Worm (Caenorhabditis elegans) whole organism, early embryonic: ENCODE data around the gene T24H7.2.

ENCODE experiments used
- F13C5.2 ChIP-seq: sonication (generic microtip); optimal IDR thresholded peaks from 2 replicates; lab custom pipeline; 2017; ENCODE audit warnings: mild to moderate bottlenecking, missing genetic modification characterization, inconsistent platforms, missing compliant biosample characterization
- aly-1 ChIP-seq: sonication (generic microtip); optimal IDR thresholded peaks from 2 replicates; lab custom pipeline; 2016; ENCODE audit warnings: missing genetic modification characterization, missing compliant biosample characterization
- ama-1 ChIP-seq: fragments of 150-350 bp; optimal IDR thresholded peaks from 2 replicates; lab custom pipeline; 2014
- ceh-36 ChIP-seq: sonication (generic microtip); optimal IDR thresholded peaks from 2 replicates; lab custom pipeline; 2016; ENCODE audit warnings: missing genetic modification characterization, inconsistent platforms, missing compliant biosample characterization
- ets-7 ChIP-seq: sonication (generic microtip); optimal IDR thresholded peaks from 2 replicates; lab custom pipeline; 2016; ENCODE audit warnings: missing genotype, missing genetic modification characterization, missing compliant biosample characterization
- flt-1 ChIP-seq: fragments of 200-800 bp; sonication (Bioruptor generic); IDR thresholded peaks from 2 replicates; pipeline ENCODE4 v1.3.6; 2022; ENCODE audit warnings: missing genetic modification characterization, missing compliant biosample characterization
- hmbx-1 ChIP-seq: sonication (generic microtip); optimal IDR thresholded peaks from 2 replicates; lab custom pipeline; 2016; ENCODE audit warnings: mild to moderate bottlenecking, missing genetic modification characterization, missing compliant biosample characterization
- hnd-1 ChIP-seq: sonication (generic microtip); optimal IDR thresholded peaks from 2 replicates; lab custom pipeline; 2016; ENCODE audit warnings: missing genetic modification characterization, missing compliant biosample characterization
- pes-1 ChIP-seq: fragments of 200-800 bp; sonication (Bioruptor generic); IDR thresholded peaks from 2 replicates; pipeline ENCODE4 v1.3.6; 2022; ENCODE audit warnings: missing genetic modification reagents, missing genetic modification characterization, missing compliant biosample characterization
- scrt-1 ChIP-seq: fragments of 200-800 bp; sonication (Bioruptor generic); IDR thresholded peaks from 2 replicates; pipeline ENCODE4 v1.3.6; 2022; ENCODE audit warnings: missing genetic modification characterization, missing compliant biosample characterization

ce11 chrII:6236093-6236945 lies 10.8 kb upstream of the T24H7.2 start:
- TF ChIP-seq flt-1 (GFP tag; lab: Robert Waterston, UW) (no peak), hmbx-1 (tag; lab: Kevin White, UChicago) (no peak), F13C5.2 (tag; lab: Kevin White, UChicago) (no peak), ama-1 (no peak), aly-1 (no peak), ets-7 (tag; lab: Kevin White, UChicago) (no peak), pes-1 (GFP tag; lab: Robert Waterston, UW) (no peak), scrt-1 (GFP tag; lab: Robert Waterston, UW) (no peak), ceh-36 (no peak), hnd-1 (tag; lab: Kevin White, UChicago) (no peak)
